Worm (Caenorhabditis elegans) whole organism, late embryonic: ENCODE measurements around the gene M163.11.

Experiments used
- K09A11.1 ChIP-seq: sonication (generic microtip); optimal IDR thresholded peaks from 2 replicates; lab custom pipeline; 2017; ENCODE audit warnings: antibody characterized with exemption, mild to moderate bottlenecking, missing genetic modification characterization, missing compliant biosample characterization; ENCODE audit not compliant: insufficient read depth
- ets-4 ChIP-seq: sonication (generic microtip); optimal IDR thresholded peaks from 2 replicates; lab custom pipeline; 2016; ENCODE audit warnings: missing genetic modification characterization, missing compliant biosample characterization
- hlh-8 ChIP-seq: sonication (generic microtip); optimal IDR thresholded peaks from 2 replicates; lab custom pipeline; 2016; ENCODE audit warnings: missing genotype, missing genetic modification characterization, missing compliant biosample characterization
- lin-11 ChIP-seq: fragments of 200-800 bp; sonication (Bioruptor generic); optimal IDR thresholded peaks from 2 replicates; lab custom pipeline; 2018; ENCODE audit warnings: mild to moderate bottlenecking, missing genetic modification characterization, missing compliant biosample characterization
- pros-1 ChIP-seq: fragments of 150-350 bp; optimal IDR thresholded peaks from 2 replicates; lab custom pipeline; 2014; ENCODE audit warnings: missing biosample characterization, missing genetic modification reagents, missing genetic modification characterization

DNA sequence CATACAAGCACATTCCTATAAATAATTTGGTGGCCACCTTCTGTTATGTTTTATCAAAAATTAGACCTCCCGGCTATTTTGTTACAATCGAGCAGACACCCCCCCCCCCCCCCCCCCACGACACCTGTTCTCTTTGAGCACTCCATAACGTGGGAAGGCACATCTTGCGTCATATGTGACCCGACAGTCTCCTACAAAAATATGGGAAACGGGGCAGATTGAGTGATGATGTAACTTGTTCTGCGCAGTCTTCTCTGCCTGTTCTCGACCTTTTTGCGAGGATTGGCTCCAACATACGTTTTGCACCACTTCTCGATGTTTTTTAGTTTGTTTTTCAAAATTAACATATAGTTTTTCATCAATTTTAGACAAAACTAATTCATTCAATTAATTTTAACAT, 31.7 kb upstream of the M163.11 start:
- TF ChIP-seq lin-11 (tag; lab: Kevin White, UChicago) (no peak), hlh-8 (no peak), ets-4 (no peak), K09A11.1 (no peak), pros-1 (tag; lab: Kevin White, UChicago) (no peak)
